Worm (Caenorhabditis elegans) whole organism, early embryonic: Measurements from ENCODE around the gene F55G1.7.

ENCODE experiments used
- B0310.2 ChIP-seq: sonication (generic microtip); optimal IDR thresholded peaks from 2 replicates; lab custom pipeline; 2016; ENCODE audit warnings: mild to moderate bottlenecking, missing genetic modification characterization, missing compliant biosample characterization
- F13C5.2 ChIP-seq: sonication (generic microtip); optimal IDR thresholded peaks from 2 replicates; lab custom pipeline; 2017; ENCODE audit warnings: mild to moderate bottlenecking, missing genetic modification characterization, inconsistent platforms, missing compliant biosample characterization
- aly-1 ChIP-seq: sonication (generic microtip); optimal IDR thresholded peaks from 2 replicates; lab custom pipeline; 2016; ENCODE audit warnings: missing genetic modification characterization, missing compliant biosample characterization
- ama-1 ChIP-seq: fragments of 150-350 bp; optimal IDR thresholded peaks from 2 replicates; lab custom pipeline; 2014
- ceh-13 ChIP-seq: fragments of 200-800 bp; sonication (Bioruptor generic); optimal IDR thresholded peaks from 2 replicates; lab custom pipeline; 2018; ENCODE audit warnings: mild to moderate bottlenecking, missing genetic modification characterization, missing compliant biosample characterization
- ceh-36 ChIP-seq: sonication (generic microtip); optimal IDR thresholded peaks from 2 replicates; lab custom pipeline; 2016; ENCODE audit warnings: missing genetic modification characterization, inconsistent platforms, missing compliant biosample characterization
- flt-1 ChIP-seq: fragments of 200-800 bp; sonication (Bioruptor generic); IDR thresholded peaks from 2 replicates; pipeline ENCODE4 v1.3.6; 2022; ENCODE audit warnings: missing genetic modification characterization, missing compliant biosample characterization
- hmbx-1 ChIP-seq: sonication (generic microtip); optimal IDR thresholded peaks from 2 replicates; lab custom pipeline; 2016; ENCODE audit warnings: mild to moderate bottlenecking, missing genetic modification characterization, missing compliant biosample characterization
- hmg-4 ChIP-seq: fragments of 200-800 bp; sonication (Bioruptor generic); optimal IDR thresholded peaks from 2 replicates; lab custom pipeline; 2018; ENCODE audit warnings: mild to moderate bottlenecking, missing genetic modification characterization, missing compliant biosample characterization
- hnd-1 ChIP-seq: sonication (generic microtip); optimal IDR thresholded peaks from 2 replicates; lab custom pipeline; 2016; ENCODE audit warnings: missing genetic modification characterization, missing compliant biosample characterization
- pes-1 ChIP-seq: fragments of 200-800 bp; sonication (Bioruptor generic); IDR thresholded peaks from 2 replicates; pipeline ENCODE4 v1.3.6; 2022; ENCODE audit warnings: missing genetic modification reagents, missing genetic modification characterization, missing compliant biosample characterization
- tbx-11 ChIP-seq: fragments of 200-800 bp; sonication (Bioruptor generic); IDR thresholded peaks from 2 replicates; pipeline ENCODE4 v1.3.6; 2022; ENCODE audit warnings: missing genetic modification characterization, missing compliant biosample characterization
- tbx-37 ChIP-seq: fragments of 200-800 bp; sonication (Bioruptor generic); conservative IDR thresholded peaks from 2 replicates; pipeline ENCODE4 v1.3.6; 2022; ENCODE audit warnings: missing genetic modification reagents, missing genetic modification characterization, missing compliant biosample characterization

- TF ChIP-seq ama-1 (lab: Kevin White, UChicago) (no peak), aly-1 (no peak), ceh-36 (tag; lab: Kevin White, UChicago) (no peak), F13C5.2 (tag; lab: Kevin White, UChicago) (no peak), pes-1 (GFP tag; lab: Robert Waterston, UW) (no peak), hnd-1 (no peak), tbx-37 (GFP tag; lab: Robert Waterston, UW) (no peak), ceh-13 (GFP tag; lab: Kevin White, UChicago) (no peak), flt-1 (no peak), hmg-4 (GFP tag; lab: Kevin White, UChicago) (no peak), hmbx-1 (no peak), B0310.2 (tag; lab: Kevin White, UChicago) (no peak), tbx-11 (no peak)
Observed at ce11 chrIV:7506711-7507110, 37.1 kb upstream of the F55G1.7 start.
